Fruit fly (Drosophila melanogaster): ENCODE results near the gene CG3534.

dm6 chr3R:16987924-16988298 lies 8.3 kb upstream of the CG3534 start:
- TF ChIP-seq Hr38 (GFP tag; optimal IDR thresholded peaks at IDR 0.05) (no peak), CG6854 (GFP tag; optimal IDR thresholded peaks at IDR 0.05) (no peak), CG10631 (GFP tag; optimal IDR thresholded peaks at IDR 0.05) (no peak), CG6276 (GFP tag; optimal IDR thresholded peaks at IDR 0.05) (peak; percentile 9), OdsH (GFP tag; optimal IDR thresholded peaks at IDR 0.05) (peak; percentile 28), CG11294 (GFP tag; IDR thresholded peaks at IDR 0.05) (no peak), Hr39 (GFP tag; optimal IDR thresholded peaks at IDR 0.05) (no peak), achi (GFP tag; optimal IDR thresholded peaks at IDR 0.05) (no peak), fd59A (GFP tag; optimal IDR thresholded peaks at IDR 0.05) (no peak)
